Fruit fly (Drosophila melanogaster): ENCODE measurements around the gene CG32409.

DNA sequence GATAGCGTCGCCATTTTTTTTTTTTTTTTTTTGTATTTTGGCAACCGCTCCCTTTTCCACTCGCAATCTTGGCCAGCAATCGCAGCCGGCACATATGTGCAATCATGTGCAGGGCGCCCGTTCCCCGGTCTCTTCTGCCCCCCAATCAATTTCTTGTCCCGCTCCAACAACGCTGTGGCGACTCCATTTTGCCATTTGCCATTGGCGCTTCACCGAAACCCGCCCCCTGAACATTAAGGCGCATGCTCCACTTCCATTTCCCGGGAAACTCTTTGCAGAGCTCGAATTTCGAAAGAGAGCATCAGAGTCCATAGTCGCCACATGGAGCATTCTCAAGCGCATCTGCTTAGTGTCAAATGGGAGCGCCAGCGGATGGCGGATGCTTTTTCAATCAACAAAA is 8.2 kb upstream of the CG32409 start:
- TF ChIP-seq h (optimal IDR thresholded peaks at IDR 0.05) (no peak), Sin3A (optimal IDR thresholded peaks at IDR 0.05) (no peak), psq (optimal IDR thresholded peaks at IDR 0.05) (no peak), Myc (optimal IDR thresholded peaks at IDR 0.05) (no peak), ttk (optimal IDR thresholded peaks at IDR 0.05) (no peak), insv (optimal IDR thresholded peaks at IDR 0.05) (no peak)
